Fruit fly (Drosophila melanogaster) whole organism: ENCODE measurements around the gene CG5880.

ENCODE experiments used
- CG8478 ChIP-seq: fragments of >200 bp; optimal IDR thresholded peaks from 2 replicates; lab custom pipeline; 2018; ENCODE audit warnings: inconsistent platforms
- Dll ChIP-seq: fragments of >200 bp; optimal IDR thresholded peaks from 2 replicates; lab custom pipeline; 2017
- EcR ChIP-seq, 2 experiments: fragments of >200 bp; optimal IDR thresholded peaks; 2 replicates each; lab custom pipeline; 2017; ENCODE audit warnings: missing biosample characterization in 2 of 2, missing genetic modification characterization in 2 of 2, missing genetic modification reagents in 2 of 2
- pan ChIP-seq: fragments of >200 bp; optimal IDR thresholded peaks from 2 replicates; lab custom pipeline; 2017
- psq ChIP-seq: fragments of >200 bp; optimal IDR thresholded peaks from 2 replicates; lab custom pipeline; 2017
- usp ChIP-seq: fragments of >200 bp; optimal IDR thresholded peaks from 2 replicates; lab custom pipeline; 2017; ENCODE audit warnings: missing biosample characterization, missing genetic modification characterization, mixed read lengths

The CG5880 gene

DNA sequence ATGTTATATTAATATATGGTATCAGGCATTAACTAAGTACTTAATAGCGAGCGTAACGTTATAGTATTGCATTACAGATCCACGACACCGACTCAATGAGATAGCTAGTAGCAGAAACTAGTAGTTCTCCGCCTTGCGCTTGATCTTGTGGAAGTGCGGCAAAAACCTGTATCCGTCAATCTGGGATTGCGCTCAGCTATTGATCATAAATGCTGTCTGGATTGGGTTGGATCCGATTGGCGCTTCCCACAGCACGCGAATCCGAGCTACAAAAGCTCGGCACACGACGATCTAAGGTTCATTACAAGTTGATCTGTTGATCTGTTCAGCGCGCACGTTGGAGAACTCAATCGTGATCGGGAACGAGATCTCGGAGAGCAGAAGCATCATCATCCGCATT, 44.3 kb downstream of the CG5880 start, which contains the start of gene CG5909:
TSS of gene CG5909 (plus strand) at position 301 of the 400 bp plus-strand sequence.
- no peak for TF ChIP-seq CG8478 (lab: Kevin White, UChicago)
- TF ChIP-seq pan: no peak
- no peak for TF ChIP-seq usp (GFP tag; lab: Kevin White, UChicago)
- no peak for TF ChIP-seq Dll
- TF ChIP-seq EcR (GFP tag; optimal IDR thresholded peaks at IDR 0.05; lab: Kevin White, UChicago): no peak
- no peak for TF ChIP-seq psq (lab: Kevin White, UChicago)

DNA sequence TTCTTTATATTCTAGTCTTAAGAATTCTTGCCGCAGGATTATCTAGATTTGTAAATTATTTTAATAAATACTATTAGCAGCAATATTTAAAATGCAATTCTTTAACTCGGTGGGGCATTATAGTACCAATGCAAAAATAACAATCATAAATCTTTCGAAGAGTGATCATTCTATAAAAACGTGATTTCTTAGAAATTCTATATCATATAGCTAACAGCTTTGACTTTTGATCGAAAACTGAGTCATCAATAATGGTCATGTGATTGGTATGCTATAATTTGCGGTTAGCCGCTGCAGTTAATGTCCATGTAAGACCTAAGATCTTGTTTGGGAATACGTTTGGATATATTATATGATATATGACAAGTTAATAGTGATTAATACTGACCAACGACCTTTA, 46.3 kb downstream of the CG5880 start, which contains the start of gene ppk31:
TSS of gene ppk31 (plus strand) at position 301 of the 400 bp plus-strand sequence.
- no peak for TF ChIP-seq Dll

DNA sequence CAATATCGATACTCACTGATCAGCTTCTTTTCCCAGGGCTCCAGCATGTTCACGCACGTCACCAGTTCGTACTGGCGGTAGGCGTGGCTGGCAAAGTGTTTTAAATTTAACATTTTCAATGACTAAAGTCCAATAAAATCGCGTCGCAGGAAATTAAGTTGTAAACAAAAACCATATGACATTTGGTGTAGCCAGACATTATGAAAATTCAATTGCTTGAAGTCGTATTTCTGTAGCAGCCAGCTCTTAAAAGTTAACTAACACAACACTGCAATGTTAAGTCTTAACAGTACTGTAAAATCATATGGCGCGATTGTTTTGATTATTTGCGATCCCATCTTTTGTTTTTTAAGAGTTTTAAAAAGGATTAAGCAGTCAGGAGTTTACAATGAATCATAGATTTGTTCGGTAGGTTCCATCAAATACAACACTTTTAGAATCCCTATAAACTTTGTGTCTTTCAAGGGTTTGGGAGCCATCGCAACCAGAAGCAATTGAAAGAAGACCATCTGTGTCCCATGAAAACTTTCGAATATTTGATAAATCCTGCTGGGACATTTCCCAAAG, 49.0 kb downstream of the CG5880 start, which contains the start of the genes CG34293 and spn-D:
TSS of gene CG34293 (minus strand) at position 160 of the 567 bp plus-strand sequence.
TSS of gene spn-D (plus strand) at position 301 of the 567 bp plus-strand sequence.
- TF ChIP-seq EcR (GFP tag; optimal IDR thresholded peaks at IDR 0.05; lab: Kevin White, UChicago) (no peak), psq (lab: Kevin White, UChicago) (no peak)

DNA sequence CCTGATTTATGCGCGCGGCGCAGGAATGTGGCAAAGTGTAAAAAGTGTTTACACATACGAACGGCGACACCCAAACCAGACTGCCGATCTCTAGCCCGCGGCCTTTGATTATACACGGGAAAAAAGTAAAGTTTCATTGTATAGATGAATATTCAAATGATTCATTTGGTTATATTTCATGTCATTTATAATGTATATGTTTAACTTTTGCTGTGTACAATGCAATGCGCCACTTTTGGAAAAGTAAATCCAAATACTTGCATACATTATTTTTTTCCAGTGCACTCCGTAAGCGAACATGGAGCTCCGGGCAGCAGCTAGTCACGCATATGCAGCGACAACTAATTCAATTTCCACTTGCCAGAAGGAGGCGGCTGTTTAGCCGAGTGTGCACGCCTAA, 50.8 kb downstream of the CG5880 start:
- TF ChIP-seq psq (lab: Kevin White, UChicago): no peak
- no peak for TF ChIP-seq usp (GFP tag; lab: Kevin White, UChicago)
- TF ChIP-seq pan: no peak
- TF ChIP-seq CG8478 (lab: Kevin White, UChicago): no peak
- no peak for TF ChIP-seq EcR (GFP tag; optimal IDR thresholded peaks at IDR 0.05; lab: Kevin White, UChicago)
- no peak for TF ChIP-seq Dll
